Fruit fly (Drosophila melanogaster): ENCODE data around the gene Zif.

DNA sequence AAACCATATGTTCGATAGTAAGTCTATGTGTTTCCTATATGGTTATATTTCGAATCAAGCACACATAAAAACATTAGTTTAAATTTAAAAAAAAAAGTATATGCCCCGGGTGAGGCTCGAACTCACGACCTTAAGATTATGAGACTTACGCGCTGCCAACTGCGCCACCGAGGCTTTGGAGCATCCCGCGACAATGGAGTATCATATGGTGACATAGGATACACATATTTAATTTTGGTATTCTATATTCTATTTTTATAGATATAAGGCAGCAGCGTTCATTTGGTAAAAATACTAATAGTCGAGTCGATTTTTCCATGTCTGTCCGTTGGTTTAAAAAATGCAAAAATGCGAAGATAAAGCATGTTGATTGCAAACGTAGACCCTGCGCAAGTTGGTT, 39.0 kb downstream of the Zif start:
- TF ChIP-seq tj (GFP tag; optimal IDR thresholded peaks at IDR 0.05) (no peak), CG5204 (GFP tag; optimal IDR thresholded peaks at IDR 0.05) (no peak), CG12768 (GFP tag; optimal IDR thresholded peaks at IDR 0.05) (no peak), Mnt (GFP tag; optimal IDR thresholded peaks at IDR 0.05) (no peak), toe (GFP tag; optimal IDR thresholded peaks at IDR 0.05) (no peak), Clk (GFP tag; optimal IDR thresholded peaks at IDR 0.05) (no peak), Hr96 (GFP tag; optimal IDR thresholded peaks at IDR 0.05) (no peak), CG11617 (GFP tag; optimal IDR thresholded peaks at IDR 0.05) (no peak), kay (GFP tag; ENCODE audit: borderline replicate concordance) (no peak), ovo (GFP tag; optimal IDR thresholded peaks at IDR 0.05) (no peak), pad (GFP tag; optimal IDR thresholded peaks at IDR 0.05) (no peak), CG14711 (tag; optimal IDR thresholded peaks at IDR 0.05) (no peak), cnc (optimal IDR thresholded peaks at IDR 0.05) (no peak)
